Fruit fly (Drosophila melanogaster): ENCODE measurements around the gene Gr93b.

- TF ChIP-seq EcR (GFP tag; optimal IDR thresholded peaks at IDR 0.05) (no peak), D1 (tag; optimal IDR thresholded peaks at IDR 0.05) (no peak), Ets98B (GFP tag; IDR thresholded peaks at IDR 0.05) (no peak), CG15710 (tag; optimal IDR thresholded peaks at IDR 0.05) (peak; percentile 2), CG4496 (GFP tag; IDR thresholded peaks at IDR 0.05) (peak; percentile 40; the same call in 1 of the 3 replicates), CG9948 (tag; optimal IDR thresholded peaks at IDR 0.05) (no peak), CG13204 (GFP tag; optimal IDR thresholded peaks at IDR 0.05) (peak; percentile 51), gl (tag; optimal IDR thresholded peaks at IDR 0.05) (peak; percentile 8), Pif1A (GFP tag; optimal IDR thresholded peaks at IDR 0.05) (no peak), rn (GFP tag; IDR thresholded peaks at IDR 0.05) (no peak), CG10348 (GFP tag; IDR thresholded peaks at IDR 0.05) (no peak), Snoo (tag; optimal IDR thresholded peaks at IDR 0.05) (no peak)
These were observed 48.9 kb upstream of the Gr93b start for dm6 chr3R:21892450-21892849.

Data from whole organism, pupa.